Fruit fly (Drosophila melanogaster): ENCODE measurements around the gene Sgs3.

DNA sequence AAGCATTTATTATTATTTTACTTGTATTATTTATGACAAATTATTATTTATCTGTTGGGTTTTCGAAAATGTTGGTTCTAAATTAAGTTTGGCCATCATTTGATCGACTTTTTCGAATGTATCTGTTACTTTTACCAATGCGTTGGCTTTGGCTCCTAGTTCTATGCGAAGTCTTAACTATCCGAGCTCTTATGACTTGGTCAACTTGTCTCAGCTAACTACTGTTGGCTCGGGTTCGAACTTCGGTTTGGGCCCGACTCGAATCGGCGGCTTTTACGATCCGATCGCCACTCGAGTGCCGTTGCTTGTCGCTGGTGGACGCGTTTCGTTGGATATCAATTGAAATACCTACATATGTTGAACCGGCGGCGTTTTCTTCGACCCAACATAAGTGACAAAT lies 1.4 kb downstream of the Sgs3 start, which contains the start of gene CG7512:
- TF ChIP-seq kay (GFP tag; ENCODE audit: borderline replicate concordance): no peak
- no peak for TF ChIP-seq pad (GFP tag; optimal IDR thresholded peaks at IDR 0.05)
- TF ChIP-seq CG33017 (tag; optimal IDR thresholded peaks at IDR 0.05): no peak
- TF ChIP-seq CG14711 (tag; optimal IDR thresholded peaks at IDR 0.05): no peak
- TF ChIP-seq bab1 (GFP tag; optimal IDR thresholded peaks at IDR 0.05): no peak

All from whole organism, adult.